Worm (Caenorhabditis elegans) whole organism, L1 larva: Measurements from ENCODE around the gene F58G1.8.

ENCODE experiments used
- C04F5.9 ChIP-seq: sonication (generic microtip); optimal IDR thresholded peaks from 2 replicates; lab custom pipeline; 2016; ENCODE audit warnings: missing genetic modification characterization, missing compliant biosample characterization
- C16A3.4 ChIP-seq: fragments of 150-350 bp; optimal IDR thresholded peaks from 2 replicates; lab custom pipeline; 2014; ENCODE audit warnings: missing biosample characterization, missing genetic modification characterization
- F16B12.6 ChIP-seq: fragments of 150-350 bp; optimal IDR thresholded peaks from 2 replicates; lab custom pipeline; 2014; ENCODE audit warnings: missing biosample characterization, missing genetic modification characterization
- aha-1 ChIP-seq: fragments of 150-350 bp; optimal IDR thresholded peaks from 2 replicates; lab custom pipeline; 2014; ENCODE audit warnings: missing biosample characterization, missing genetic modification characterization
- alr-1 ChIP-seq: fragments of 200-800 bp; sonication (Bioruptor generic); optimal IDR thresholded peaks from 2 replicates; lab custom pipeline; 2018; ENCODE audit warnings: borderline replicate concordance, mild to moderate bottlenecking, missing genetic modification characterization, missing compliant biosample characterization
- blmp-1 ChIP-seq: fragments of 150-350 bp; optimal IDR thresholded peaks from 2 replicates; lab custom pipeline; 2014; ENCODE audit warnings: missing biosample characterization, missing genetic modification characterization
- ceh-8 ChIP-seq: fragments of 200-800 bp; sonication (Bioruptor generic); optimal IDR thresholded peaks from 2 replicates; lab custom pipeline; 2018; ENCODE audit warnings: mild to moderate bottlenecking, missing genetic modification characterization, moderate library complexity, missing compliant biosample characterization
- ceh-82 ChIP-seq, 3 experiments: fragments of 150-350 bp in 1 of 3; sonication (generic microtip) in 2 of 3; optimal IDR thresholded peaks; 2 replicates each; lab custom pipeline; 2014 to 2017; ENCODE audit warnings: missing biosample characterization in 3 of 3, missing genetic modification characterization in 3 of 3
- ceh-90 ChIP-seq: sonication (generic microtip); optimal IDR thresholded peaks from 2 replicates; lab custom pipeline; 2016; ENCODE audit warnings: missing genetic modification characterization, missing compliant biosample characterization
- dpl-1 ChIP-seq, 3 experiments: fragments of 150-350 bp in 2 of 3; sonication (generic microtip) in 1 of 3; optimal IDR thresholded peaks; 2 replicates each; lab custom pipeline; 2014 to 2017; ENCODE audit warnings: missing biosample characterization in 3 of 3, missing genetic modification characterization in 3 of 3, missing genetic modification reagents in 3 of 3
- efl-1 ChIP-seq, 4 experiments: fragments of 150-350 bp; optimal IDR thresholded peaks in 3 of 4; peaks in 1 of 4; 1 replicate in 1 of 4; 2 replicates in 3 of 4; lab custom pipeline; 2014; ENCODE audit warnings: missing biosample characterization in 2 of 4, missing genetic modification characterization in 2 of 4, missing genetic modification reagents in 2 of 4
- egl-13 ChIP-seq: sonication (generic microtip); optimal IDR thresholded peaks from 2 replicates; lab custom pipeline; 2016; ENCODE audit warnings: missing genotype, missing genetic modification reagents, missing genetic modification characterization, missing compliant biosample characterization
- egl-27 ChIP-seq, 2 experiments: fragments of 150-350 bp in 1 of 2; sonication (generic microtip); optimal IDR thresholded peaks; 3 replicates each; lab custom pipeline; 2017 to 2018; ENCODE audit warnings: missing biosample characterization in 2 of 2, missing genetic modification characterization in 2 of 2, missing genetic modification reagents in 2 of 2
- elt-2 ChIP-seq: sonication (generic microtip); optimal IDR thresholded peaks from 2 replicates; lab custom pipeline; 2016; ENCODE audit warnings: missing genetic modification characterization, mild to moderate bottlenecking, inconsistent platforms, missing compliant biosample characterization, missing genetic modification reagents
- elt-3 ChIP-seq, 6 experiments: fragments of 150-350 bp in 1 of 6; sonication (generic microtip); optimal IDR thresholded peaks; 2 replicates each; lab custom pipeline; 2017 to 2018; ENCODE audit warnings: missing biosample characterization in 6 of 6, missing genetic modification characterization in 6 of 6, inconsistent platforms in 1 of 6
- fkh-4 ChIP-seq: sonication (generic microtip); optimal IDR thresholded peaks from 2 replicates; lab custom pipeline; 2016; ENCODE audit warnings: missing compliant biosample characterization, missing genetic modification characterization, borderline replicate concordance
- fkh-8 ChIP-seq: sonication (generic microtip); optimal IDR thresholded peaks from 2 replicates; lab custom pipeline; 2016; ENCODE audit warnings: mild to moderate bottlenecking, missing genetic modification characterization, missing compliant biosample characterization
- grh-1 ChIP-seq: fragments of 200-800 bp; sonication (Bioruptor generic); IDR thresholded peaks from 2 replicates; pipeline ENCODE4 v1.3.6; 2022; ENCODE audit warnings: missing genetic modification reagents, missing genetic modification characterization, missing compliant biosample characterization
- hlh-17 ChIP-seq: fragments of 200-800 bp; sonication (Bioruptor generic); optimal IDR thresholded peaks from 2 replicates; lab custom pipeline; 2018; ENCODE audit warnings: missing genetic modification characterization, mild to moderate bottlenecking, missing compliant biosample characterization, moderate library complexity, borderline replicate concordance
- hpl-2 ChIP-seq: fragments of 150-350 bp; optimal IDR thresholded peaks from 2 replicates; lab custom pipeline; 2014; ENCODE audit warnings: missing biosample characterization, missing genetic modification reagents, missing genetic modification characterization
- irx-1 ChIP-seq: sonication (generic microtip); optimal IDR thresholded peaks from 2 replicates; lab custom pipeline; 2016; ENCODE audit warnings: missing genetic modification characterization, missing compliant biosample characterization
- isw-1 ChIP-seq: fragments of 200-800 bp; sonication (Bioruptor generic); IDR thresholded peaks from 2 replicates; pipeline ENCODE4 v1.3.6; 2022; ENCODE audit warnings: missing genetic modification characterization, missing compliant biosample characterization
- lin-13 ChIP-seq: fragments of 150-350 bp; optimal IDR thresholded peaks from 2 replicates; lab custom pipeline; 2014; ENCODE audit warnings: missing biosample characterization, missing genetic modification reagents, missing genetic modification characterization
- lin-35 ChIP-seq, 2 experiments: fragments of 150-350 bp; optimal IDR thresholded peaks; 2 replicates each; lab custom pipeline; 2014; ENCODE audit warnings: missing biosample characterization in 2 of 2, missing genetic modification characterization in 2 of 2, missing genetic modification reagents in 2 of 2
- lin-39 ChIP-seq: fragments of 150-350 bp; optimal IDR thresholded peaks from 2 replicates; lab custom pipeline; 2014; ENCODE audit warnings: missing biosample characterization, missing genetic modification reagents, missing genetic modification characterization
- lsy-2 ChIP-seq, 2 experiments: fragments of 150-350 bp; optimal IDR thresholded peaks; 2 replicates each; lab custom pipeline; 2014; ENCODE audit warnings: missing biosample characterization in 2 of 2, missing genetic modification characterization in 2 of 2
- mep-1 ChIP-seq: fragments of 150-350 bp; optimal IDR thresholded peaks from 2 replicates; lab custom pipeline; 2014; ENCODE audit warnings: missing biosample characterization, missing genetic modification characterization
- nhr-12 ChIP-seq: sonication (generic microtip); optimal IDR thresholded peaks from 2 replicates; lab custom pipeline; 2017; ENCODE audit warnings: missing biosample characterization, missing genetic modification characterization
- nhr-47 ChIP-seq: sonication (generic microtip); optimal IDR thresholded peaks from 2 replicates; lab custom pipeline; 2016; ENCODE audit warnings: mild to moderate bottlenecking, missing genetic modification characterization, moderate library complexity, missing compliant biosample characterization
- nhr-84 ChIP-seq: sonication (generic microtip); optimal IDR thresholded peaks from 2 replicates; lab custom pipeline; 2017; ENCODE audit warnings: missing biosample characterization, missing genetic modification characterization
- nhr-85 ChIP-seq: sonication (generic microtip); peaks from one replicate; lab custom pipeline; 2016; ENCODE audit warnings: missing genetic modification characterization, inconsistent platforms, missing compliant biosample characterization
- nhr-90 ChIP-seq: sonication (generic microtip); optimal IDR thresholded peaks from 2 replicates; lab custom pipeline; 2016; ENCODE audit warnings: mild to moderate bottlenecking, missing genetic modification characterization, missing compliant biosample characterization; ENCODE audit not compliant: poor library complexity
- pax-3 ChIP-seq: fragments of 200-800 bp; sonication (Bioruptor generic); optimal IDR thresholded peaks from 2 replicates; lab custom pipeline; 2018; ENCODE audit warnings: mild to moderate bottlenecking, missing genetic modification characterization, moderate library complexity, missing compliant biosample characterization
- pqm-1 ChIP-seq: sonication (generic microtip); optimal IDR thresholded peaks from 3 replicates; lab custom pipeline; 2017; ENCODE audit warnings: missing biosample characterization, missing genetic modification characterization
- rnt-1 ChIP-seq: sonication (generic microtip); optimal IDR thresholded peaks from 2 replicates; lab custom pipeline; 2016; ENCODE audit warnings: mild to moderate bottlenecking, missing genetic modification characterization, moderate library complexity, missing compliant biosample characterization
- skn-1 ChIP-seq: fragments of 150-350 bp; optimal IDR thresholded peaks from 2 replicates; lab custom pipeline; 2014; ENCODE audit warnings: missing biosample characterization, missing genetic modification characterization
- snpc-4 ChIP-seq: fragments of 150-350 bp; optimal IDR thresholded peaks from 2 replicates; lab custom pipeline; 2014; ENCODE audit warnings: missing biosample characterization, missing genetic modification characterization
- snu-23 ChIP-seq: sonication (generic microtip); optimal IDR thresholded peaks from 2 replicates; lab custom pipeline; 2016; ENCODE audit warnings: missing genetic modification characterization, missing compliant biosample characterization
- sox-4 ChIP-seq: sonication (generic microtip); optimal IDR thresholded peaks from 2 replicates; lab custom pipeline; 2016; ENCODE audit warnings: missing genetic modification characterization, missing compliant biosample characterization
- sptf-1 ChIP-seq: fragments of 150-350 bp; optimal IDR thresholded peaks from 2 replicates; lab custom pipeline; 2014; ENCODE audit warnings: missing biosample characterization, missing genetic modification characterization
- swsn-7 ChIP-seq: sonication (generic microtip); optimal IDR thresholded peaks from 2 replicates; lab custom pipeline; 2016; ENCODE audit warnings: missing genetic modification characterization, missing compliant biosample characterization
- unc-98 ChIP-seq: fragments of 200-800 bp; sonication (Bioruptor generic); IDR thresholded peaks from 2 replicates; pipeline ENCODE4 v1.3.6; 2022; ENCODE audit warnings: missing genetic modification characterization, missing compliant biosample characterization
- xbp-1 ChIP-seq: sonication (generic microtip); optimal IDR thresholded peaks from 2 replicates; lab custom pipeline; 2016; ENCODE audit warnings: missing genetic modification characterization, missing compliant biosample characterization
- ztf-11 ChIP-seq, 2 experiments: sonication (generic microtip); optimal IDR thresholded peaks; 2 replicates each; lab custom pipeline; 2016 to 2017; ENCODE audit warnings: missing genetic modification characterization in 2 of 2, missing biosample characterization in 1 of 2, missing compliant biosample characterization in 1 of 2
- ztf-4 ChIP-seq: fragments of 150-350 bp; optimal IDR thresholded peaks from 2 replicates; lab custom pipeline; 2014; ENCODE audit warnings: missing biosample characterization, missing genetic modification characterization

F58G1.8 gene

DNA sequence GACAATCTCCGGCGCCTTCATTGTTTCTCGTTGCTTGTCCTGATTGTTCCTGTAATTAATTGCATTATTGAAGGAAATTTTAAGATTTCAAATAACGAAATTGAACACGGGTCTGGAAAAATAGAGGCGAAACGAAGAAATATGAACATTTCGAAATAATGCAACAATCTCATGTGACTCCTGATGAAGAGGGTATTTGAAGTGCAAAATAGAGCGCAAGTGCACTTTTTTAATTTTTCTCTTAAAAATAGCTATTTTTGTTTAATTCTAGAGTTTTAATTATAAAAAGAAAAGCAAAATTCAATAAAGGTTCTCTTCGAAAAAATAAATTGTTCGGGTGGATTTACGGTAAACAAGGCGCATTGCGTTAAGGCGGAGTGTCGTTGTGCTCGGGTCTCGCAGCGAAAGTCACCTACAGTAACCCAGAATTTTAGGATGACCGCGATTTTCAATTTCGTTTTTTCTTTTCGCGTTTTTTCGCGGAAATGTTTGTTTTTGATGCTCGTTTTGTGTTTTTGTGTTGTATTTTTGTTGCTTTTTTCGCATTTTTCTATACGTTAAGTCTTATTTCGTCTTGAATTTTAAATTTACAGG lies 6.4 kb downstream of the F58G1.8 start, which contains the start of the genes F58G1.2 and wago-4:
Gene F58G1.2, minus strand, starts transcription at position 51 of the 594 bp plus-strand sequence.
Gene wago-4, plus strand, starts transcription at position 592 of the 594 bp plus-strand sequence.
- TF ChIP-seq efl-1 (optimal IDR thresholded peaks at IDR 0.05; lab: Kevin White, UChicago) (peak; percentile 56 to 58), efl-1 (GFP tag; optimal IDR thresholded peaks at IDR 0.05 in 1 of 2; lab: Kevin White, UChicago) (peak; percentile 71 to 91), hlh-17 (no peak), nhr-84 (tag; lab: Kevin White, UChicago) (no peak), alr-1 (tag; lab: Kevin White, UChicago) (no peak), isw-1 (GFP tag; lab: Robert Waterston, UW) (0 out of 2 replicates have a peak, but pooled peaks have one; percentile 3), rnt-1 (tag; lab: Kevin White, UChicago) (peak; percentile 10), lsy-2 (tag; optimal IDR thresholded peaks at IDR 0.05; lab: Kevin White, UChicago) (peak in 1 of 2 experiments; percentile 94), lin-39 (tag; lab: Kevin White, UChicago) (no peak), snpc-4 (no peak), mep-1 (tag; lab: Kevin White, UChicago) (peak; percentile 8), lin-35 (GFP tag; optimal IDR thresholded peaks at IDR 0.05; lab: Kevin White, UChicago) (peak; percentile 26 to 54), skn-1 (tag; lab: Kevin White, UChicago) (peak; percentile 35), dpl-1 (GFP tag; optimal IDR thresholded peaks at IDR 0.05; lab: Kevin White, UChicago) (peak; percentile 23 to 70 (median 41)), lin-13 (peak; percentile 14), nhr-85 (tag; lab: Kevin White, UChicago) (peak; percentile 68)

DNA sequence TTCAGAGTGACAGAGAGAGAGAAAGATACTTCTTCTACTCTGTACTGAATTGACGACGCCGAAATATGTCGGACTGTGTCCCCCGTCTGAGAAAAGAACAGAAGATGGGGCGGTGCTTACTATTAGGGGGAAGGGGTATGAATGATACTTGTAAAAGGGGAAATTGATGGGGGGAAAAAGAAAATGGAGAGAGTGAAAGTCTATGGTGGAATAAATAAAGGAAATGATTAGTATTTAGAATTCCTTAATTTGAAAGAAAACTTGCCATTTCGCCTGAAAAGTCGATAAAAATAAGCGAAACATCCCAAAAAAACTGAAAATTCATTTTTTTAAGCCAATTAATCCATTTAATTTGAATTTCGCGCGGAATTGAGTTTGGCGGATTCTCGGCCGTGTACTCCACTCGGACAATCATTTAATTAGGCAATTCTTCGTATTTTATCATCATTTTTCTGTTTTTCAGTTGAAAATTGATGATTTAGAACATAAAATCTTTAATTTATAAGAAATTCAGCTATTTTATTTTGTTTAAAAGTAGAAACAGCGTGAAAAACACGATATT lies 10.9 kb downstream of the F58G1.8 start, which contains the start of gene F35C5.12:
Gene F35C5.12, minus strand, starts transcription at position 51 of the 562 bp plus-strand sequence.
- peak; percentile 87 to 92 (median 90) for TF ChIP-seq dpl-1 (GFP tag; optimal IDR thresholded peaks at IDR 0.05; lab: Kevin White, UChicago)
- TF ChIP-seq hlh-17, result no peak
- TF ChIP-seq elt-2 (tag; lab: Kevin White, UChicago), result peak; percentile 22
- no peak for TF ChIP-seq egl-27 (tag; optimal IDR thresholded peaks at IDR 0.05; lab: Kevin White, UChicago)
- TF ChIP-seq C04F5.9 (tag; lab: Kevin White, UChicago), result peak; percentile 18
- peak; percentile 52 for TF ChIP-seq pax-3
- peak; percentile 22 for TF ChIP-seq blmp-1 (tag; lab: Kevin White, UChicago)
- peak; percentile 54 for TF ChIP-seq egl-13
- peak; percentile 23; the same call in 1 of the 2 replicates for TF ChIP-seq unc-98 (GFP tag; lab: Robert Waterston, UW)
- peak; percentile 68 for TF ChIP-seq irx-1
- peak; percentile 33 for TF ChIP-seq ceh-8
- peak; percentile 18 for TF ChIP-seq C16A3.4 (tag; lab: Kevin White, UChicago)
- peak; percentile 59 for TF ChIP-seq swsn-7 (tag; lab: Kevin White, UChicago)
- TF ChIP-seq ceh-90 (tag; lab: Kevin White, UChicago), result peak; percentile 82
- TF ChIP-seq ztf-11 (tag; optimal IDR thresholded peaks at IDR 0.05; lab: Kevin White, UChicago), result peak in 1 of 2 experiments; percentile 74
- TF ChIP-seq snu-23 (GFP tag; lab: Kevin White, UChicago), result peak; percentile 60
- peak; percentile 92 for TF ChIP-seq rnt-1 (tag; lab: Kevin White, UChicago)
- peak; percentile 74 for TF ChIP-seq fkh-4
- TF ChIP-seq nhr-12 (tag; lab: Kevin White, UChicago), result no peak
- peak; percentile 78 for TF ChIP-seq nhr-90 (tag; lab: Kevin White, UChicago)
- peak; percentile 34; the same call in 1 of the 2 replicates for TF ChIP-seq grh-1 (GFP tag; lab: Robert Waterston, UW)
- TF ChIP-seq efl-1 (optimal IDR thresholded peaks at IDR 0.05; lab: Kevin White, UChicago), result peak; percentile 94 to 95
- peak; percentile 89 to 99 for TF ChIP-seq efl-1 (GFP tag; optimal IDR thresholded peaks at IDR 0.05 in 1 of 2; lab: Kevin White, UChicago)
- TF ChIP-seq hpl-2 (GFP tag; lab: Kevin White, UChicago), result no peak
- no peak for TF ChIP-seq ztf-4 (tag; lab: Kevin White, UChicago)
- TF ChIP-seq sptf-1 (tag; lab: Kevin White, UChicago), result no peak
- TF ChIP-seq nhr-47 (tag; lab: Kevin White, UChicago), result peak; percentile 65
- TF ChIP-seq lin-35 (GFP tag; optimal IDR thresholded peaks at IDR 0.05; lab: Kevin White, UChicago), result peak; percentile 88 to 94
- peak in 1 of 6 experiments; percentile 14 for TF ChIP-seq elt-3 (tag; optimal IDR thresholded peaks at IDR 0.05; lab: Kevin White, UChicago)
- TF ChIP-seq sox-4 (tag; lab: Kevin White, UChicago), result peak; percentile 42
- peak; percentile 59 for TF ChIP-seq xbp-1 (tag; lab: Kevin White, UChicago)
- no peak for TF ChIP-seq lin-39 (tag; lab: Kevin White, UChicago)
- TF ChIP-seq aha-1 (tag; lab: Kevin White, UChicago), result no peak
- TF ChIP-seq F16B12.6 (tag; lab: Kevin White, UChicago), result no peak
- peak; percentile 67 to 68 for TF ChIP-seq lsy-2 (tag; optimal IDR thresholded peaks at IDR 0.05; lab: Kevin White, UChicago)
- TF ChIP-seq ceh-82 (tag; optimal IDR thresholded peaks at IDR 0.05; lab: Kevin White, UChicago), result peak in 1 of 3 experiments; percentile 29
- TF ChIP-seq pqm-1 (tag; lab: Kevin White, UChicago), result no peak
- peak; percentile 8 for TF ChIP-seq lin-13
- no peak for TF ChIP-seq fkh-8 (tag; lab: Kevin White, UChicago)
- TF ChIP-seq mep-1 (tag; lab: Kevin White, UChicago), result peak; percentile 15
